ENCODE assay signal across 4 fruit fly cellular contexts in genomic region chr3R:22753895-22754774, dm6.
TF ChIP-seq lines count a peak whose summit lies in the region.

No protein-coding gene starts in this region.

TF ChIP-seq in whole organism, adult, 20 proteins besides CTCF, POLR2A, EP300 and RAD21 (continued from another document):
- TF ChIP-seq CG33017 (tag; optimal IDR thresholded peaks at IDR 0.05; lab: Kevin White, UChicago) (peak; percentile 38), toe (GFP tag; optimal IDR thresholded peaks at IDR 0.05; lab: Kevin White, UChicago) (no peak)

TF ChIP-seq in whole organism, embryonic, 481 proteins besides CTCF, POLR2A, EP300 and RAD21 (continued from another document and continues in another):
- TF ChIP-seq CG2116 (GFP tag; optimal IDR thresholded peaks at IDR 0.05; lab: Kevin White, UChicago) (peak; percentile 30), CG13123 (GFP tag; optimal IDR thresholded peaks at IDR 0.05; lab: Kevin White, UChicago) (peak; percentile 42), CG3407 (GFP tag; optimal IDR thresholded peaks at IDR 0.05; lab: Kevin White, UChicago) (peak; percentile 46), CG32772 (GFP tag; IDR thresholded peaks at IDR 0.05; lab: Robert Waterston, UW) (peak; percentile 27; the same call in 1 of the 2 replicates), jigr1 (GFP tag; IDR thresholded peaks at IDR 0.05; lab: Robert Waterston, UW) (peak; percentile 51; the same call in 1 of the 3 replicates), CG7963 (GFP tag; IDR thresholded peaks at IDR 0.05; lab: Robert Waterston, UW; ENCODE audit: partially characterized antibody) (no peak), repo (GFP tag; optimal IDR thresholded peaks at IDR 0.05; lab: Kevin White, UChicago) (peak; percentile 26), CG9215 (GFP tag; IDR thresholded peaks at IDR 0.05; lab: Robert Waterston, UW) (peak; percentile 42; the same call in 1 of the 2 replicates), fru (optimal IDR thresholded peaks at IDR 0.05; lab: Kevin White, UChicago) (no peak), CG14710 (tag; optimal IDR thresholded peaks at IDR 0.05; lab: Kevin White, UChicago) (peak; percentile 40), CG32767 (GFP tag; IDR thresholded peaks at IDR 0.05; lab: Robert Waterston, UW) (peak; percentile 70; the same call in 1 of the 2 replicates), CG4820 (GFP tag; optimal IDR thresholded peaks at IDR 0.05; lab: Kevin White, UChicago) (peak; percentile 63), sr (GFP tag; IDR thresholded peaks at IDR 0.05; lab: Robert Waterston, UW) (0 out of 3 replicates have a peak, but pooled peaks have one; percentile 28), phol (tag; optimal IDR thresholded peaks at IDR 0.05; lab: Kevin White, UChicago) (peak; percentile 74), CG2120 (GFP tag; optimal IDR thresholded peaks at IDR 0.05; lab: Kevin White, UChicago) (peak; percentile 72), cas (GFP tag; IDR thresholded peaks at IDR 0.05; lab: Robert Waterston, UW) (0 out of 2 replicates have a peak, but pooled peaks have one; percentile 25), Dref (GFP tag; IDR thresholded peaks at IDR 0.05; lab: Robert Waterston, UW) (0 out of 2 replicates have a peak, but pooled peaks have one; percentile 11), CG12071 (GFP tag; optimal IDR thresholded peaks at IDR 0.05; lab: Kevin White, UChicago) (peak; percentile 38), ems (GFP tag; optimal IDR thresholded peaks at IDR 0.05; lab: Kevin White, UChicago) (peak; percentile 9), lmd (GFP tag; IDR thresholded peaks at IDR 0.05; lab: Robert Waterston, UW) (peak; percentile 54), ase (GFP tag; IDR thresholded peaks at IDR 0.05; lab: Robert Waterston, UW) (peak; percentile 35; the same call in 2 of the 3 replicates), bcd (GFP tag; optimal IDR thresholded peaks at IDR 0.05; lab: Kevin White, UChicago) (peak; percentile 72), CG18619 (GFP tag; optimal IDR thresholded peaks at IDR 0.05; lab: Kevin White, UChicago) (peak; percentile 76), CG8478 (optimal IDR thresholded peaks at IDR 0.05; lab: Kevin White, UChicago) (no peak), Optix (GFP tag; IDR thresholded peaks at IDR 0.05; lab: Robert Waterston, UW) (peak; percentile 34; the same call in 1 of the 3 replicates), CG6765 (GFP tag; optimal IDR thresholded peaks at IDR 0.05; lab: Kevin White, UChicago) (peak; percentile 16), ac (GFP tag; optimal IDR thresholded peaks at IDR 0.05; lab: Kevin White, UChicago) (no peak), chif (GFP tag; optimal IDR thresholded peaks at IDR 0.05; lab: Kevin White, UChicago) (peak in 1 of 2 experiments; percentile 40), CG11723 (GFP tag; optimal IDR thresholded peaks at IDR 0.05; lab: Kevin White, UChicago) (peak; percentile 46), sim (GFP tag; IDR thresholded peaks at IDR 0.05; lab: Robert Waterston, UW) (no peak; the same call in 1 of the 2 replicates), bbx (GFP tag; IDR thresholded peaks at IDR 0.05; lab: Robert Waterston, UW; ENCODE audit: partially characterized antibody) (peak; percentile 61), Gug (GFP tag; IDR thresholded peaks at IDR 0.05; lab: Robert Waterston, UW) (peak; percentile 79), Adf1 (GFP tag; IDR thresholded peaks at IDR 0.05; lab: Robert Waterston, UW) (peak; percentile 98), H2.0 (GFP tag; IDR thresholded peaks at IDR 0.05; lab: Robert Waterston, UW) (peak; percentile 58), Fer2 (tag; optimal IDR thresholded peaks at IDR 0.05; lab: Kevin White, UChicago) (peak; percentile 37), nerfin-2 (GFP tag; IDR thresholded peaks at IDR 0.05; lab: Robert Waterston, UW; ENCODE audit: partially characterized antibody) (no peak), Sry-δ (GFP tag; optimal IDR thresholded peaks at IDR 0.05; lab: Kevin White, UChicago) (no peak), Hr3 (GFP tag; optimal IDR thresholded peaks at IDR 0.05; lab: Kevin White, UChicago) (peak; percentile 60), mirr (GFP tag; optimal IDR thresholded peaks at IDR 0.05; lab: Kevin White, UChicago) (peak; percentile 48), bigmax (GFP tag; optimal IDR thresholded peaks at IDR 0.05; lab: Kevin White, UChicago) (peak; percentile 31)

TF ChIP-seq in whole organism, prepupa, 60 proteins besides CTCF, POLR2A, EP300 and RAD21 (continued from another document):
- TF ChIP-seq cyc (GFP tag; optimal IDR thresholded peaks at IDR 0.05; lab: Kevin White, UChicago): no peak
- TF ChIP-seq CG6854 (GFP tag; optimal IDR thresholded peaks at IDR 0.05; lab: Kevin White, UChicago): no peak
- TF ChIP-seq achi (GFP tag; optimal IDR thresholded peaks at IDR 0.05; lab: Kevin White, UChicago): peak; percentile 38
- TF ChIP-seq CG6276 (GFP tag; optimal IDR thresholded peaks at IDR 0.05; lab: Kevin White, UChicago): peak; percentile 55
- TF ChIP-seq salr (GFP tag; optimal IDR thresholded peaks at IDR 0.05; lab: Kevin White, UChicago): peak in 1 of 2 experiments; percentile 60
- no peak for TF ChIP-seq CG6792 (GFP tag; optimal IDR thresholded peaks at IDR 0.05; lab: Kevin White, UChicago)
- no peak for TF ChIP-seq Ets96B (tag; optimal IDR thresholded peaks at IDR 0.05; lab: Kevin White, UChicago)
- peak; percentile 28 for TF ChIP-seq OdsH (GFP tag; optimal IDR thresholded peaks at IDR 0.05; lab: Kevin White, UChicago)
- TF ChIP-seq CG10631 (GFP tag; optimal IDR thresholded peaks at IDR 0.05; lab: Kevin White, UChicago): peak; percentile 23
- no peak for TF ChIP-seq Met (GFP tag; optimal IDR thresholded peaks at IDR 0.05; lab: Kevin White, UChicago)
- no peak for TF ChIP-seq CG34406 (GFP tag; optimal IDR thresholded peaks at IDR 0.05; lab: Kevin White, UChicago)
- no peak for TF ChIP-seq CG31627 (GFP tag; optimal IDR thresholded peaks at IDR 0.05; lab: Kevin White, UChicago)
- TF ChIP-seq Hr4 (GFP tag; optimal IDR thresholded peaks at IDR 0.05; lab: Kevin White, UChicago): peak; percentile 42
- TF ChIP-seq Ets21C (GFP tag; optimal IDR thresholded peaks at IDR 0.05; lab: Kevin White, UChicago): no peak
- peak; percentile 68 for TF ChIP-seq svp (GFP tag; lab: Kevin White, UChicago)
- TF ChIP-seq CG8632 (GFP tag; optimal IDR thresholded peaks at IDR 0.05; lab: Kevin White, UChicago): no peak
- peak; percentile 78 for TF ChIP-seq Eip78C (GFP tag; lab: Kevin White, UChicago)
- TF ChIP-seq dsx (GFP tag; optimal IDR thresholded peaks at IDR 0.05; lab: Kevin White, UChicago; ENCODE audit: poor library complexity, severe bottlenecking): no peak
- no peak for TF ChIP-seq Lpt (GFP tag; optimal IDR thresholded peaks at IDR 0.05; lab: Kevin White, UChicago)
- TF ChIP-seq CG11902 (GFP tag; optimal IDR thresholded peaks at IDR 0.05; lab: Kevin White, UChicago): no peak
- TF ChIP-seq ss (GFP tag; optimal IDR thresholded peaks at IDR 0.05; lab: Kevin White, UChicago): no peak
- no peak for TF ChIP-seq Sox15 (GFP tag; optimal IDR thresholded peaks at IDR 0.05; lab: Kevin White, UChicago)
- TF ChIP-seq CG16779 (tag; optimal IDR thresholded peaks at IDR 0.05; lab: Kevin White, UChicago): peak; percentile 45
- no peak; the same call in 2 of the 3 replicates for TF ChIP-seq CG8119 (GFP tag; IDR thresholded peaks at IDR 0.05; lab: Robert Waterston, UW)
- no peak for TF ChIP-seq net (GFP tag; optimal IDR thresholded peaks at IDR 0.05; lab: Kevin White, UChicago)
- no peak for TF ChIP-seq CG10669 (GFP tag; optimal IDR thresholded peaks at IDR 0.05; lab: Kevin White, UChicago)
- TF ChIP-seq fd59A (GFP tag; optimal IDR thresholded peaks at IDR 0.05; lab: Kevin White, UChicago): no peak
- no peak for TF ChIP-seq spab (GFP tag; optimal IDR thresholded peaks at IDR 0.05; lab: Kevin White, UChicago)
- TF ChIP-seq CG3032 (tag; optimal IDR thresholded peaks at IDR 0.05; lab: Kevin White, UChicago): no peak
- TF ChIP-seq Sox14 (GFP tag; optimal IDR thresholded peaks at IDR 0.05; lab: Kevin White, UChicago): no peak
- TF ChIP-seq fkh (GFP tag; optimal IDR thresholded peaks at IDR 0.05; lab: Kevin White, UChicago): no peak
- TF ChIP-seq CG3919 (GFP tag; optimal IDR thresholded peaks at IDR 0.05; lab: Kevin White, UChicago): no peak
- TF ChIP-seq acj6 (GFP tag; optimal IDR thresholded peaks at IDR 0.05; lab: Kevin White, UChicago): no peak
- TF ChIP-seq Sox102F (GFP tag; optimal IDR thresholded peaks at IDR 0.05; lab: Kevin White, UChicago): no peak
- TF ChIP-seq vri (GFP tag; optimal IDR thresholded peaks at IDR 0.05; lab: Kevin White, UChicago): no peak
- 0 out of 2 replicates have a peak, but pooled peaks have one; percentile 7 for TF ChIP-seq CG15336 (GFP tag; IDR thresholded peaks at IDR 0.05; lab: Robert Waterston, UW)
- no peak for TF ChIP-seq CG8319 (GFP tag; optimal IDR thresholded peaks at IDR 0.05; lab: Kevin White, UChicago)
- peak; percentile 51 for TF ChIP-seq CG4318 (GFP tag; optimal IDR thresholded peaks at IDR 0.05; lab: Kevin White, UChicago)
- TF ChIP-seq Gug (GFP tag; IDR thresholded peaks at IDR 0.05; lab: Robert Waterston, UW): 0 out of 2 replicates have a peak, but pooled peaks have one; percentile 22
- TF ChIP-seq Hr38 (GFP tag; optimal IDR thresholded peaks at IDR 0.05; lab: Kevin White, UChicago): no peak
- no peak for TF ChIP-seq lz (GFP tag; optimal IDR thresholded peaks at IDR 0.05; lab: Kevin White, UChicago)

TF ChIP-seq in whole organism, wandering third instar larva, 38 proteins besides CTCF, POLR2A, EP300 and RAD21 (continued from another document):
- TF ChIP-seq CrebA (GFP tag; optimal IDR thresholded peaks at IDR 0.05; lab: Kevin White, UChicago; ENCODE audit: borderline replicate concordance) (no peak), psq (GFP tag; optimal IDR thresholded peaks at IDR 0.05; lab: Kevin White, UChicago) (no peak), Hr83 (GFP tag; optimal IDR thresholded peaks at IDR 0.05; lab: Kevin White, UChicago; ENCODE audit: poor library complexity, severe bottlenecking) (no peak), jim (GFP tag; optimal IDR thresholded peaks at IDR 0.05; lab: Kevin White, UChicago) (no peak), Vsx2 (GFP tag; optimal IDR thresholded peaks at IDR 0.05; lab: Kevin White, UChicago; ENCODE audit: partially characterized antibody) (no peak), sage (GFP tag; optimal IDR thresholded peaks at IDR 0.05; lab: Kevin White, UChicago) (no peak), Hr78 (GFP tag; optimal IDR thresholded peaks at IDR 0.05; lab: Kevin White, UChicago) (no peak), Jra (GFP tag; optimal IDR thresholded peaks at IDR 0.05; lab: Kevin White, UChicago) (no peak), dsf (GFP tag; optimal IDR thresholded peaks at IDR 0.05; lab: Kevin White, UChicago; ENCODE audit: borderline replicate concordance) (no peak)
